Worm (Caenorhabditis elegans): Measurements from ENCODE around the gene T02G5.14.

T02G5.14 gene

ce11 chrII:7072590-7073536 is 11.3 kb upstream of the T02G5.14 start (continued):
- TF ChIP-seq let-526 (GFP tag; IDR thresholded peaks at IDR 0.05): no peak
- TF ChIP-seq athp-1 (tag; optimal IDR thresholded peaks at IDR 0.05): no peak
- TF ChIP-seq ccch-3 (GFP tag; optimal IDR thresholded peaks at IDR 0.05): no peak
- TF ChIP-seq nfya-1 (tag; optimal IDR thresholded peaks at IDR 0.05; ENCODE audit: borderline replicate concordance, insufficient read depth): no peak
- no peak for TF ChIP-seq madf-6 (GFP tag; IDR thresholded peaks at IDR 0.05)
- TF ChIP-seq dox-1 (GFP tag; IDR thresholded peaks at IDR 0.05): no peak
- peak; percentile 26 for TF ChIP-seq lsl-1 (GFP tag; optimal IDR thresholded peaks at IDR 0.05)
- TF ChIP-seq mcd-1 (GFP tag; IDR thresholded peaks at IDR 0.05): peak; percentile 69
- peak; percentile 21 for TF ChIP-seq snpc-1.3 (tag; optimal IDR thresholded peaks at IDR 0.05; ENCODE audit: insufficient read depth)
- TF ChIP-seq F33H1.4 (GFP tag; IDR thresholded peaks at IDR 0.05): no peak
- TF ChIP-seq tlf-1 (GFP tag; optimal IDR thresholded peaks at IDR 0.05): no peak
- no peak for TF ChIP-seq attf-6 (GFP tag; IDR thresholded peaks at IDR 0.05)
- TF ChIP-seq ekl-4 (GFP tag; IDR thresholded peaks at IDR 0.05): no peak
- no peak for TF ChIP-seq snpc-4 (GFP tag; optimal IDR thresholded peaks at IDR 0.05)
- TF ChIP-seq snpc-4 (tag; optimal IDR thresholded peaks at IDR 0.05): peak in 1 of 4 experiments; percentile 5
- peak; percentile 21 for TF ChIP-seq attf-5 (GFP tag; optimal IDR thresholded peaks at IDR 0.05)
- no peak for TF ChIP-seq unc-62 (GFP tag; optimal IDR thresholded peaks at IDR 0.05)
- TF ChIP-seq hsf-1 (GFP tag; IDR thresholded peaks at IDR 0.05): no peak
- TF ChIP-seq bed-2 (GFP tag; IDR thresholded peaks at IDR 0.05): no peak
- peak; percentile 18 for TF ChIP-seq lin-54 (GFP tag; optimal IDR thresholded peaks at IDR 0.05)
- TF ChIP-seq ztf-22 (GFP tag; optimal IDR thresholded peaks at IDR 0.05): no peak
- TF ChIP-seq snpc-3.4 (tag; optimal IDR thresholded peaks at IDR 0.05): no peak
- no peak for TF ChIP-seq Y95B8A.8 (GFP tag; IDR thresholded peaks at IDR 0.05)
- no peak for TF ChIP-seq him-1 (tag; optimal IDR thresholded peaks at IDR 0.05)
- TF ChIP-seq B0261.1 (tag; optimal IDR thresholded peaks at IDR 0.05): no peak
- TF ChIP-seq madf-3 (GFP tag; IDR thresholded peaks at IDR 0.05): no peak
- TF ChIP-seq ets-4 (GFP tag; optimal IDR thresholded peaks at IDR 0.05): no peak
- TF ChIP-seq ceh-79 (tag; optimal IDR thresholded peaks at IDR 0.05): no peak
- no peak for TF ChIP-seq akir-1 (GFP tag; optimal IDR thresholded peaks at IDR 0.05)
- TF ChIP-seq ceh-58 (GFP tag; IDR thresholded peaks at IDR 0.05): no peak
- TF ChIP-seq let-607 (tag; optimal IDR thresholded peaks at IDR 0.05): peak in 1 of 2 experiments; percentile 40
- TF ChIP-seq nhr-80 (tag; optimal IDR thresholded peaks at IDR 0.05): peak; percentile 75

DNA sequence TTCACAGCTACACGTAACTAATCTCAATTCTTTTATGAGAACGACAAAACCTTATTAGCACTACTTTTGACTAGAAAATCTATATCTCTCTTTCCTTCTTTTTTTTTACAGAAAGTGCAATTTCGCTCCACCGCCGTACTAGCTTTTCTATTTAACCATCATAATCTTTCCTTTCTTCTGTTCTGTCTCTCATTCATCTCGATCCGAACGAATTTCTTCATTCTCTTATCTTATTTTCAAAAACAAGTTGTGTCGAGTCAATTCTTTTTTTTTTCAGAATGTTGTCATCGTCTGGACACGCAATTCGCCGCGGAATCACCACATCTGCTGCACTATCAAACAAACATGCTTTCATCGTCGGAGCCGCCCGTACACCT is 10.6 kb upstream of the T02G5.14 start, which contains the start of gene kat-1:
kat-1 (plus strand) TSS at position 278 of the 377 bp plus-strand sequence.
- TF ChIP-seq tlf-1 (GFP tag; optimal IDR thresholded peaks at IDR 0.05) (no peak), dox-1 (GFP tag; IDR thresholded peaks at IDR 0.05) (0 out of 2 replicates have a peak, but pooled peaks have one; percentile 4)

- peak; percentile 36 for TF ChIP-seq mcd-1 (GFP tag; IDR thresholded peaks at IDR 0.05)
- TF ChIP-seq ekl-4 (GFP tag; IDR thresholded peaks at IDR 0.05): 0 out of 2 replicates have a peak, but pooled peaks have one; percentile 17
- peak; percentile 59; the same call in 1 of the 2 replicates for TF ChIP-seq B0336.3 (GFP tag; IDR thresholded peaks at IDR 0.05)
- no peak for TF ChIP-seq T26A5.8 (tag; optimal IDR thresholded peaks at IDR 0.05)
- TF ChIP-seq ZK185.1 (tag; optimal IDR thresholded peaks at IDR 0.05; ENCODE audit: poor library complexity, severe bottlenecking): no peak
- TF ChIP-seq rec-8 (tag; optimal IDR thresholded peaks at IDR 0.05): no peak
- TF ChIP-seq nfyb-1 (GFP tag; IDR thresholded peaks at IDR 0.05): peak; percentile 42; the same call in 1 of the 2 replicates
- no peak for TF ChIP-seq let-607 (tag; optimal IDR thresholded peaks at IDR 0.05)
- no peak for TF ChIP-seq F39B2.1 (GFP tag; IDR thresholded peaks at IDR 0.05)
- TF ChIP-seq madf-8 (GFP tag; conservative IDR thresholded peaks at IDR 0.05): no peak
- no peak for TF ChIP-seq egrh-3 (GFP tag; IDR thresholded peaks at IDR 0.05)
- peak; percentile 8 for TF ChIP-seq repo-1 (tag; optimal IDR thresholded peaks at IDR 0.05)
- no peak for TF ChIP-seq cebp-1 (GFP tag; IDR thresholded peaks at IDR 0.05)
- peak; percentile 36 for TF ChIP-seq cebp-1 (tag; optimal IDR thresholded peaks at IDR 0.05)
- peak; percentile 20 for TF ChIP-seq ztf-22 (GFP tag; optimal IDR thresholded peaks at IDR 0.05)
Observed at ce11 chrII:7075564-7076228, 8.4 kb upstream of the T02G5.14 start, which contains the start of gene T02G5.7. TSS of gene T02G5.7 (plus strand) at chrII:7075614.
